Worm (Caenorhabditis elegans): ENCODE measurements around the gene cht-3.

cht-3 gene

DNA sequence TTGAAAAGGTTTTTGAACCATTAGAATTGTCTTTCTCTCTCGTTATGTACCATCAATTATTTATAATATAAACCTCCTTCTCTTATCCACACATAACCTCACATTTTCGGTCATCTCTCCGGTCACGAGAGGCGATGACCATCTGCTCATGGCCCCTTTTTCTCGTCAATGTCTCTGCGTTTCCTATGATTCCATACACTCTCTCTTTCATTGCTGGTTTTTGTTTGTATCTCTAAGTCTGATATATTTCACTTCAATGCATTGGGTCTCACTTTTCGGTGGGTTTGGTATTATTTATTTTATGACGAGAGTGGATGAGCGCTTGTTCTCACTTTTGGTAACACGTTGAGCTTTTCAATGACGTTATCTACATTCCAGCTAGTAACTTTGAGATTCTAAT is 19.6 kb downstream of the cht-3 start (continued):
- peak; percentile 29 for TF ChIP-seq ceh-28 (tag; optimal IDR thresholded peaks at IDR 0.05)
- TF ChIP-seq lsy-12 (tag; optimal IDR thresholded peaks at IDR 0.05): no peak
- no peak for TF ChIP-seq fos-1 (tag; optimal IDR thresholded peaks at IDR 0.05)
- peak; percentile 55 for TF ChIP-seq nfya-1 (tag; optimal IDR thresholded peaks at IDR 0.05; ENCODE audit: insufficient read depth)
- TF ChIP-seq sea-2 (GFP tag; optimal IDR thresholded peaks at IDR 0.05): no peak
- peak; percentile 59 for TF ChIP-seq hmg-11 (tag; optimal IDR thresholded peaks at IDR 0.05)
- TF ChIP-seq elt-1 (tag; optimal IDR thresholded peaks at IDR 0.05): no peak
- peak; percentile 2 for TF ChIP-seq nhr-25 (tag; optimal IDR thresholded peaks at IDR 0.05)
- no peak for TF ChIP-seq ceh-9 (tag; optimal IDR thresholded peaks at IDR 0.05)
- TF ChIP-seq skn-1 (tag; optimal IDR thresholded peaks at IDR 0.05): no peak
- peak; percentile 16 for TF ChIP-seq lin-15B (tag; optimal IDR thresholded peaks at IDR 0.05)
- TF ChIP-seq nhr-12 (tag; optimal IDR thresholded peaks at IDR 0.05): no peak
- TF ChIP-seq nhr-43 (tag; optimal IDR thresholded peaks at IDR 0.05; ENCODE audit: poor library complexity, severe bottlenecking): peak; percentile 39
- no peak for TF ChIP-seq zag-1 (tag; optimal IDR thresholded peaks at IDR 0.05)
- no peak for TF ChIP-seq daf-12 (tag; optimal IDR thresholded peaks at IDR 0.05)

DNA sequence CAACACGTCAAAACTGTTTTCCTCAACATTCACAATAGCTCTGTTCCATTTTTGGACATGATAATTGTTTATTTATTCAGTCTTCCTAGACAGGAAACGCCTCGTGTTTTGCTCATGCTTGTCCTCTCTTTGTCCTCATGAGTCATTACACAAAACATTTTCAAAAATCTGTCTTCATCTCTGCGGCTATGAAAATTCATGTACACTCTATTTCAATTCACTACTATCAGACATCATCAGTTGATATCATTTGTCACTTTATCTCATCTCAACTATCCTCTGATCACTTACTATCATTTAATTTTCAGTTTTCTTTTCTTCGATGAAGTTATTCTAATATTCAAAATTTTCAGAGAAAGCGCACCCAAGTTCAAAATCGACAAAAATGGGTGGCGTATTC is 20.4 kb downstream of the cht-3 start, which contains the start of gene adah-1:
adah-1 (plus strand) TSS at position 354 of the 400 bp plus-strand sequence.
- TF ChIP-seq pqm-1 (tag; optimal IDR thresholded peaks at IDR 0.05) (no peak), mml-1 (tag; optimal IDR thresholded peaks at IDR 0.05) (peak; percentile 15)

DNA sequence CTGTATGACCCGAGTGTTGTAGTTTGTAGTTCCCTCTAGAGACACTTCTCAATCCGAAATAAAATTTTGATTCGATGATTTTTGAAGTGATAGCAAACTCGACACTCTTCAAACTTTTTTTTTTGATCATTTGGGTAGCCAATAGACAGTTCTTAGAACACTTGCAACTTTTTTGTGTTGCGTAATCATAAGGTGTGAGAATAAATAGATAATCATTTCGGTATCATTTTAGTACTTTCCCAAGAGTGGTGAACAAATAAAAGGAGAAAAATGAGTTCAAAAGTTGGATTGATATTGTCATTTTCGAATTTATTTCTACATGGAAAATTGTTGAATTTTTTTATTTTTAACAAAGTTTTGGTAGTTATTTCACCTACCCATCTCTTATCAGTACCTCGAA is 21.4 kb downstream of the cht-3 start:
- TF ChIP-seq pqm-1 (tag; optimal IDR thresholded peaks at IDR 0.05) (peak; percentile 39), elt-2 (tag; optimal IDR thresholded peaks at IDR 0.05) (peak; percentile 49), daf-12 (tag; optimal IDR thresholded peaks at IDR 0.05) (no peak)

DNA sequence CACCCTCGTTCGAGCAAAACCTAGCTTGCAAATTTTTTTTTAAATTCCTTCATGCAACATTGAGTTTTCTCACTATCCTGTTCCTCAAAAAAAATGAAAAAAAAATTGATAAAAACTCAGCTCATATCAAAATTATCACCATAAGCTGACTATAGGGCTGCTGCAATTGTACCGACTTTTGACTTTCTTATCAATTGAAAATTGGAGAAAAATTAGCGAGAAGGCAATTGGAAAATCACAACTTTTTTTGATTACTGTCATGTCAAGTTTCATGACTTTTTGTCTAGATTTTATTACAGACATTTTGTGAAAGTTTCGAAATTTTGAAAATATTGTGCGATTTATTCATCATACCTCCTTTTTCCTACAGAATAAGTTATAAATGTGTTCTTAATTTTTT is 22.4 kb downstream of the cht-3 start:
- peak; percentile 8 for TF ChIP-seq pha-4 (tag; optimal IDR thresholded peaks at IDR 0.05)
- TF ChIP-seq unc-62 (GFP tag; optimal IDR thresholded peaks at IDR 0.05): no peak
- TF ChIP-seq pqm-1 (tag; optimal IDR thresholded peaks at IDR 0.05): peak; percentile 67
- peak; percentile 90 for TF ChIP-seq elt-2 (tag; optimal IDR thresholded peaks at IDR 0.05)

DNA sequence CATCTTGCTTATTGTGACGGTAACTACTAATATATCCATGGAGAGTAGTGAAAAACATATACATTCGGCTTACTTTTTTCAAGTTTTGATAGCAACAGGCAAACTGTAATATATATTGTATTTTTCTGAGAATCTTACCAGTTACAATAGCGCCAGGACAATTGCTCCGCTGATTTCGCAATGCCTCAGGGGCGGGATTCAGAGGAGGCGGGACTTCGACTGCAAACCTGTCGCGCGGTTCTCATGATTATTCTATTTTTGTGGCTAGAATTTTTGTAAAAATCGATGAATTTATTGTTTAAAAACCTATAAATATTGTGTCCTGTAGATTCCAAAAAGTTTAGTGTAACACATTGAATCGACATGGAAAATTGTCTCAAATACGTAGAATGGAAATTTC is 27.6 kb downstream of the cht-3 start:
- TF ChIP-seq nhr-12 (tag; optimal IDR thresholded peaks at IDR 0.05) (no peak), fkh-10 (GFP tag; optimal IDR thresholded peaks at IDR 0.05) (peak; percentile 58), fkh-2 (tag; optimal IDR thresholded peaks at IDR 0.05) (no peak), ceh-9 (tag; optimal IDR thresholded peaks at IDR 0.05) (no peak), nfya-1 (tag; optimal IDR thresholded peaks at IDR 0.05; ENCODE audit: insufficient read depth) (no peak), ztf-11 (tag; optimal IDR thresholded peaks at IDR 0.05) (no peak), ama-1 (optimal IDR thresholded peaks at IDR 0.05) (no peak)

DNA sequence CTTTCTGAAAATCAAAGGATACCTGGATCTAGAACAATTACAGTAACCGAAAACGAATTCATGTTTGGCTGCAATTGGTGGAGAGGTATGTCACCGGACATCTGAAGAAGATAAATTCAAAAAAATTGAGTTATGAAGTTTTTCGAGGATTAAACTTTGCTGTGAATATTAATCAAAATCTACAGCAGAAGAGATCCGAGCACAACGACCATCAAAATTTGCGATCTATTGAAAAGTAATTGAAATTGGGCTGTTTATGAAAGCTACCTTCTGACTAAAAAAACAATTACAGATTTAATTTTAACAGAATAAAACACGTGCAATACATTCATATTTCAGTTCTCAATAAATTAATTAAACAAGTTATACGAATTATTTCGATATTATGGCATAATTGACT is 29.0 kb downstream of the cht-3 start, which contains the start of gene C06G3.8:
C06G3.8 (minus strand) TSS at position 101 of the 400 bp plus-strand sequence.
- TF ChIP-seq nhr-11 (tag; optimal IDR thresholded peaks at IDR 0.05): no peak
- no peak for TF ChIP-seq ztf-4 (tag; optimal IDR thresholded peaks at IDR 0.05)

DNA sequence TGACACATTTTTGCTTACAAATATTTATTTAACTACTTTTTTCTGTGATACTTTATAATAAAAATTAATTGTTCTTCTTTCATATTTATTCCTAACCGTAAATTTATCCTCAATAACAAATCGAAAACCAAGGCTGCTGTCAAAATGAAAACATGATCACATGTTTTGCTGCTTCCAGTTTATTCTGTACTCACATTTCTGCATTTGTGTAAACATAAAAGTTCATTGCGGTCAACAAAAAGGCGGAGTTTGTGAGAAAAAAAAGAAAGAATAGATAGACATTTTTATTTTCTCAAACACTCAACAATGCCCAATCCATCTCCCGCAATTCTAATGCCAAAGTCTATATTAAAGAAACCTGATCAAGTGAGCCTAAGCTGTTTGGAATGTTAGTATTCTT is 32.4 kb downstream of the cht-3 start, which contains the start of gene C06G3.3:
C06G3.3 (plus strand) TSS at position 301 of the 400 bp plus-strand sequence.
- no peak for TF ChIP-seq aly-2 (tag; optimal IDR thresholded peaks at IDR 0.05)
- TF ChIP-seq ceh-16 (tag; optimal IDR thresholded peaks at IDR 0.05): no peak
- TF ChIP-seq ZK546.5 (tag; optimal IDR thresholded peaks at IDR 0.05): no peak
- TF ChIP-seq lin-39 (tag; optimal IDR thresholded peaks at IDR 0.05): no peak
- peak; percentile 58 for TF ChIP-seq pha-4 (tag; optimal IDR thresholded peaks at IDR 0.05)
- TF ChIP-seq nhr-28 (tag; optimal IDR thresholded peaks at IDR 0.05): no peak
- no peak for TF ChIP-seq elt-2 (tag; optimal IDR thresholded peaks at IDR 0.05)

All from whole organism, L3 larva.